Fruit fly (Drosophila melanogaster) whole organism, adult: ENCODE measurements around the gene CG6398.

Experiments used
- CG12768 ChIP-seq: fragments of 200-800 bp; sonication (Bioruptor generic); optimal IDR thresholded peaks from 2 replicates; lab custom pipeline; 2017; ENCODE audit warnings: missing biosample characterization, missing genetic modification characterization, mild to moderate bottlenecking, moderate library complexity, missing genetic modification reagents
- CG14711 ChIP-seq: fragments of 200-800 bp; sonication (Bioruptor generic); optimal IDR thresholded peaks from 2 replicates; lab custom pipeline; 2018; ENCODE audit warnings: missing biosample characterization, mild to moderate bottlenecking, missing genetic modification characterization, moderate library complexity
- CG33017 ChIP-seq: fragments of 200-800 bp; sonication (Bioruptor generic); optimal IDR thresholded peaks from 2 replicates; lab custom pipeline; 2018; ENCODE audit warnings: missing biosample characterization, mild to moderate bottlenecking, missing genetic modification characterization, moderate library complexity
- CG7101 ChIP-seq: fragments of 200-800 bp; sonication (Bioruptor generic); optimal IDR thresholded peaks from 2 replicates; lab custom pipeline; 2018; ENCODE audit warnings: missing biosample characterization, mild to moderate bottlenecking, missing genetic modification characterization, moderate library complexity
- Crg-1 ChIP-seq: fragments of 200-800 bp; sonication (Bioruptor generic); optimal IDR thresholded peaks from 2 replicates; lab custom pipeline; 2016; ENCODE audit warnings: missing biosample characterization, missing genetic modification characterization
- Hr96 ChIP-seq: fragments of 200-800 bp; sonication (Bioruptor generic); optimal IDR thresholded peaks from 2 replicates; lab custom pipeline; 2016; ENCODE audit warnings: missing biosample characterization, missing genetic modification characterization
- Mnt ChIP-seq: fragments of 200-800 bp; sonication (Bioruptor generic); optimal IDR thresholded peaks from 2 replicates; lab custom pipeline; 2016; ENCODE audit warnings: missing biosample characterization, mild to moderate bottlenecking, missing genetic modification characterization
- bab1 ChIP-seq: fragments of 200-800 bp; sonication (Bioruptor generic); optimal IDR thresholded peaks from 3 replicates; lab custom pipeline; 2019; ENCODE audit warnings: missing biosample characterization, mild to moderate bottlenecking, missing genetic modification characterization, moderate library complexity
- cic ChIP-seq: fragments of 200-800 bp; sonication (Bioruptor generic); optimal IDR thresholded peaks from 2 replicates; lab custom pipeline; 2017; ENCODE audit warnings: missing biosample characterization, mild to moderate bottlenecking, missing genetic modification characterization, moderate library complexity
- cnc ChIP-seq, 2 experiments: fragments of >200 bp; optimal IDR thresholded peaks; 2 replicates each; lab custom pipeline; 2017
- kay ChIP-seq: fragments of 200-800 bp; sonication (Bioruptor generic); peaks from one replicate; lab custom pipeline; 2016; ENCODE audit warnings: missing biosample characterization, missing genetic modification characterization, borderline replicate concordance
- ovo ChIP-seq: fragments of 200-800 bp; sonication (Bioruptor generic); optimal IDR thresholded peaks from 2 replicates; lab custom pipeline; 2016; ENCODE audit warnings: missing biosample characterization, missing genetic modification characterization
- pad ChIP-seq: fragments of 200-800 bp; sonication (Bioruptor generic); optimal IDR thresholded peaks from 3 replicates; lab custom pipeline; 2017; ENCODE audit warnings: missing biosample characterization, missing genetic modification characterization, mild to moderate bottlenecking, moderate library complexity, missing genetic modification reagents

DNA sequence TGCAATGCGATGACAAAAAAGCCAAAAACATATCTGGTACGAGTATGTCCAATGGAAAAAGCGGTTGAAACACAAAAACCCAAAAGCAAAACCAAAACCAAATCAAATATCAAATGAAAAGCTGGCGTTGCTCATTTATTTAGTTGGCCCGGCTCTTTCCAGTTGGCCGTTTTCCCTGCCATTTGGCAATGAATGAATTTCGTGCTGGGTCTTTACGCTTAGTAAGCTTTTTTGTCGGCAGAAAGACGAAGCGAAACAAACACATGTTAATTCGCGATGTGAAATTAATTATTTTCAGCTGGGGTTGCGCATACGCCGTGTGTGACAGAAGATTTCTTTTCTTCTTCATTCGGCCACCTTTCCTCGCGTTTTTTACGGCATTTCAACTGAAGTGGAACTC lies 4.1 kb downstream of the CG6398 start:
- no peak for TF ChIP-seq cic (GFP tag; lab: Kevin White, UChicago)
- no peak for TF ChIP-seq pad (GFP tag; lab: Kevin White, UChicago)
- TF ChIP-seq CG14711 (tag; lab: Kevin White, UChicago), result no peak
- no peak for TF ChIP-seq Hr96 (GFP tag; lab: Kevin White, UChicago)
- no peak for TF ChIP-seq cnc (optimal IDR thresholded peaks at IDR 0.05; lab: Kevin White, UChicago)
- no peak for TF ChIP-seq CG7101
- TF ChIP-seq CG33017, result no peak
- no peak for TF ChIP-seq Mnt (GFP tag; lab: Kevin White, UChicago)
- no peak for TF ChIP-seq CG12768 (GFP tag; lab: Kevin White, UChicago)
- TF ChIP-seq bab1 (GFP tag; lab: Kevin White, UChicago), result no peak
- no peak for TF ChIP-seq kay
- TF ChIP-seq Crg-1 (GFP tag; lab: Kevin White, UChicago), result no peak
- no peak for TF ChIP-seq ovo (GFP tag; lab: Kevin White, UChicago)
